Worm (Caenorhabditis elegans): ENCODE results near the gene pals-39.
A peak's percentile ranks its signal among the peaks of the same experiment; 100 is the strongest.

The pals-39 gene

ce11 chrV:12455695-12456094 lies 12.0 kb upstream of the pals-39 start:
- no peak for TF ChIP-seq ceh-36 (tag; optimal IDR thresholded peaks at IDR 0.05)
- no peak for TF ChIP-seq hnd-1 (tag; optimal IDR thresholded peaks at IDR 0.05)
- no peak for TF ChIP-seq tbx-37 (GFP tag; conservative IDR thresholded peaks at IDR 0.05)
- no peak for TF ChIP-seq tra-4 (tag; optimal IDR thresholded peaks at IDR 0.05)
- no peak for TF ChIP-seq sea-1 (GFP tag; conservative IDR thresholded peaks at IDR 0.05)

- TF ChIP-seq F13C5.2 (tag; optimal IDR thresholded peaks at IDR 0.05) (peak; percentile 17), ceh-13 (GFP tag; optimal IDR thresholded peaks at IDR 0.05) (no peak)
Observed at ce11 chrV:12450441-12450840, 6.8 kb upstream of the pals-39 start, which contains the start of gene F28C1.1. TSS of gene F28C1.1 (plus strand) at chrV:12450805.

DNA sequence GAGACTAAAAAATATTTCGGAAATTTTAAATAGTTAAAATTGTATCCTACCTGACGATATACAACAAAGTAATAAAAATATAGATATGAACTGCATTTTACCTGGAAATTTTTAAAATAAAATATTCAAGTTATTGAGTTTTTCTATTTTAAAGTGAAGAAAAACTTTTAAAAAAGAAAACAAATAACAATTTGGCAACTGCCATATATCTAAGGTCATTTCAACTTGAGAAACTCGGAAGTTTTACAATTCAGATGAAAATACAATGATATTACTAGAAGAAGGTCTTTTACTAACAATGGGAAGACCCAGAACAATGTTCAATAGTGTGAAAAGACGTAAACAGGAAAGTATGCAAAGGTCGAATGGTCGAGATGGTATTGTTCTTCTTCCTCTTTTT lies 6.2 kb upstream of the pals-39 start, which contains the start of gene C54D10.10:
Gene C54D10.10, minus strand, starts transcription at position 101 of the 400 bp plus-strand sequence.
- TF ChIP-seq flt-1 (GFP tag; IDR thresholded peaks at IDR 0.05), result no peak
- no peak for TF ChIP-seq hnd-1 (tag; optimal IDR thresholded peaks at IDR 0.05)
- TF ChIP-seq sea-1 (GFP tag; conservative IDR thresholded peaks at IDR 0.05), result no peak
- TF ChIP-seq aly-1 (tag; optimal IDR thresholded peaks at IDR 0.05), result no peak
- no peak for TF ChIP-seq ets-7 (tag; optimal IDR thresholded peaks at IDR 0.05)
- no peak for TF ChIP-seq ceh-36 (tag; optimal IDR thresholded peaks at IDR 0.05)
- no peak for TF ChIP-seq tbx-11 (GFP tag; IDR thresholded peaks at IDR 0.05)
- TF ChIP-seq tbx-37 (GFP tag; conservative IDR thresholded peaks at IDR 0.05), result no peak
- no peak for TF ChIP-seq hmbx-1 (tag; optimal IDR thresholded peaks at IDR 0.05)
- TF ChIP-seq pes-1 (GFP tag; IDR thresholded peaks at IDR 0.05), result no peak

ce11 chrV:12446895-12447294 lies 3.2 kb upstream of the pals-39 start, which contains the start of the genes pals-38 and C54D10.9:
TSS of gene pals-38 (minus strand) at chrV:12446995.
TSS of gene C54D10.9 (plus strand) at chrV:12447153.
- TF ChIP-seq B0310.2 (tag; optimal IDR thresholded peaks at IDR 0.05), result no peak
- no peak for TF ChIP-seq tra-4 (tag; optimal IDR thresholded peaks at IDR 0.05)
- no peak for TF ChIP-seq aly-1 (tag; optimal IDR thresholded peaks at IDR 0.05)

DNA sequence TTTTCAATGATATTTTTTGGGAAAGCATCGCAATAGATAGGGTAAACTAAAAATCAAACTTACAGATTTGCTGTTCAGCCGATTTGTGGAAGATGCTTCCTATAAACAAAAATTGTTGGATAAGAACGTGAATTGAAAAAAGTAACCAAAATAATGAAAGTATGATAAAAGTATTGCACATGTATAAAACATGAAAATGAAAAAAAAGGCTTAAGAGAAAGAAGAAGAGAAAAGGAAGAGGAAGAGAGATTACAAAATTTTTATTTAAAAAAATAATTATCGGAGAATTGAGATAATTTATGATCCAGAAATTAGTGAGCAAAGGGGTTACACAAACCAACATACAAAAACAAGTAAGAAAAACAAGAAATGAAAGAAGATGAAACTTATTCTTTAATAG lies 2.2 kb downstream of the pals-39 start, which contains the start of gene pals-37:
Gene pals-37, minus strand, starts transcription at position 101 of the 400 bp plus-strand sequence.
- no peak for TF ChIP-seq B0310.2 (tag; optimal IDR thresholded peaks at IDR 0.05)
- TF ChIP-seq hnd-1 (tag; optimal IDR thresholded peaks at IDR 0.05), result no peak
- no peak for TF ChIP-seq ets-7 (tag; optimal IDR thresholded peaks at IDR 0.05)
- TF ChIP-seq ama-1 (optimal IDR thresholded peaks at IDR 0.05), result no peak
- no peak for TF ChIP-seq ceh-36 (tag; optimal IDR thresholded peaks at IDR 0.05)

- TF ChIP-seq scrt-1 (GFP tag; IDR thresholded peaks at IDR 0.05) (no peak), aly-1 (tag; optimal IDR thresholded peaks at IDR 0.05) (no peak), ets-7 (tag; optimal IDR thresholded peaks at IDR 0.05) (no peak), hmg-4 (GFP tag; optimal IDR thresholded peaks at IDR 0.05) (no peak), flt-1 (GFP tag; IDR thresholded peaks at IDR 0.05) (no peak), pes-1 (GFP tag; IDR thresholded peaks at IDR 0.05) (no peak), F13C5.2 (tag; optimal IDR thresholded peaks at IDR 0.05) (no peak), B0310.2 (tag; optimal IDR thresholded peaks at IDR 0.05) (no peak), sea-1 (GFP tag; conservative IDR thresholded peaks at IDR 0.05) (no peak), ama-1 (optimal IDR thresholded peaks at IDR 0.05) (no peak), tbx-11 (GFP tag; IDR thresholded peaks at IDR 0.05) (no peak)
Observed at ce11 chrV:12433717-12434116, 9.9 kb downstream of the pals-39 start, which contains the start of gene srh-25. TSS of gene srh-25 (minus strand) at chrV:12433817.

ce11 chrV:12433105-12433504 lies 10.5 kb downstream of the pals-39 start:
- TF ChIP-seq ceh-36 (tag; optimal IDR thresholded peaks at IDR 0.05) (no peak), aly-1 (tag; optimal IDR thresholded peaks at IDR 0.05) (no peak), tra-4 (tag; optimal IDR thresholded peaks at IDR 0.05) (no peak), tbx-11 (GFP tag; IDR thresholded peaks at IDR 0.05) (no peak), B0310.2 (tag; optimal IDR thresholded peaks at IDR 0.05) (no peak), ama-1 (optimal IDR thresholded peaks at IDR 0.05) (no peak), hnd-1 (tag; optimal IDR thresholded peaks at IDR 0.05) (no peak), ets-7 (tag; optimal IDR thresholded peaks at IDR 0.05) (no peak), sea-1 (GFP tag; conservative IDR thresholded peaks at IDR 0.05) (no peak), hmg-4 (GFP tag; optimal IDR thresholded peaks at IDR 0.05) (no peak), tbx-37 (GFP tag; conservative IDR thresholded peaks at IDR 0.05) (no peak), ceh-13 (GFP tag; optimal IDR thresholded peaks at IDR 0.05) (no peak), F13C5.2 (tag; optimal IDR thresholded peaks at IDR 0.05) (no peak)

- no peak for TF ChIP-seq sea-1 (GFP tag; conservative IDR thresholded peaks at IDR 0.05)
- no peak for TF ChIP-seq tbx-37 (GFP tag; conservative IDR thresholded peaks at IDR 0.05)
- TF ChIP-seq ama-1 (optimal IDR thresholded peaks at IDR 0.05), result no peak
- TF ChIP-seq ceh-13 (GFP tag; optimal IDR thresholded peaks at IDR 0.05), result no peak
- no peak for TF ChIP-seq aly-1 (tag; optimal IDR thresholded peaks at IDR 0.05)
- no peak for TF ChIP-seq ets-7 (tag; optimal IDR thresholded peaks at IDR 0.05)
- no peak for TF ChIP-seq scrt-1 (GFP tag; IDR thresholded peaks at IDR 0.05)
- TF ChIP-seq pes-1 (GFP tag; IDR thresholded peaks at IDR 0.05), result no peak
- no peak for TF ChIP-seq tbx-11 (GFP tag; IDR thresholded peaks at IDR 0.05)
- no peak for TF ChIP-seq hmbx-1 (tag; optimal IDR thresholded peaks at IDR 0.05)
- TF ChIP-seq hnd-1 (tag; optimal IDR thresholded peaks at IDR 0.05), result no peak
- TF ChIP-seq tra-4 (tag; optimal IDR thresholded peaks at IDR 0.05), result no peak
- TF ChIP-seq hmg-4 (GFP tag; optimal IDR thresholded peaks at IDR 0.05), result no peak
- TF ChIP-seq F13C5.2 (tag; optimal IDR thresholded peaks at IDR 0.05), result no peak
- TF ChIP-seq ceh-36 (tag; optimal IDR thresholded peaks at IDR 0.05), result no peak
- TF ChIP-seq flt-1 (GFP tag; IDR thresholded peaks at IDR 0.05), result no peak
- no peak for TF ChIP-seq B0310.2 (tag; optimal IDR thresholded peaks at IDR 0.05)
Observed at ce11 chrV:12432111-12432510, 11.5 kb downstream of the pals-39 start, which contains the start of gene C54D10.13. TSS of gene C54D10.13 (minus strand) at chrV:12432289.
